Fruit fly (Drosophila melanogaster): ENCODE data around the gene CG8814.

Gene CG8814

dm6 chr2L:2882968-2883702 is 8.4 kb downstream of the CG8814 start:
- TF ChIP-seq noc (tag; optimal IDR thresholded peaks at IDR 0.05): peak; percentile 63

dm6 chr2L:2883703-2884294 is 9.1 kb downstream of the CG8814 start:
- TF ChIP-seq noc (tag; optimal IDR thresholded peaks at IDR 0.05): no peak

- TF ChIP-seq noc (tag; optimal IDR thresholded peaks at IDR 0.05): no peak
These were observed 10.2 kb downstream of the CG8814 start for dm6 chr2L:2884683-2885502.

dm6 chr2L:2885503-2886225 is 11.0 kb downstream of the CG8814 start, which contains the start of the genes NTPase and lilli:
Gene NTPase, minus strand, starts transcription at chr2L:2885850.
Gene lilli, plus strand, starts transcription at chr2L:2885929.
- no peak for TF ChIP-seq noc (tag; optimal IDR thresholded peaks at IDR 0.05)

DNA sequence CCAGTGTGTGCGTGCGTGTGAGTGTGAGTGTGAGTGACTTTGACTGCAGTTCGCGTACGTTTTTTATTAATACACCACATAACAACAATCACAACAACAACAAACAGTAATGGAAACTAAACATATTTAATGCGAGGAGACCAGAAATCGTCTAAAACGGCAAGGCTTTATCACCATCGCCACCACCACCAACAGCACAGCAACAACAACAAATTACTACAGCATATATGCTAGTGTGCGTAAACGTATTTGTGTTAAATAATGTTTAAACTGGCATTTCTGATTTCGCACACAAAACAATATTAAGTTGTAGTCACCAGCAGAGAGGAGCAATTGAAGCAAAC is 11.5 kb downstream of the CG8814 start:
- TF ChIP-seq noc (tag; optimal IDR thresholded peaks at IDR 0.05): no peak

dm6 chr2L:2886613-2887537 is 12.2 kb downstream of the CG8814 start:
- no peak for TF ChIP-seq noc (tag; optimal IDR thresholded peaks at IDR 0.05)

DNA sequence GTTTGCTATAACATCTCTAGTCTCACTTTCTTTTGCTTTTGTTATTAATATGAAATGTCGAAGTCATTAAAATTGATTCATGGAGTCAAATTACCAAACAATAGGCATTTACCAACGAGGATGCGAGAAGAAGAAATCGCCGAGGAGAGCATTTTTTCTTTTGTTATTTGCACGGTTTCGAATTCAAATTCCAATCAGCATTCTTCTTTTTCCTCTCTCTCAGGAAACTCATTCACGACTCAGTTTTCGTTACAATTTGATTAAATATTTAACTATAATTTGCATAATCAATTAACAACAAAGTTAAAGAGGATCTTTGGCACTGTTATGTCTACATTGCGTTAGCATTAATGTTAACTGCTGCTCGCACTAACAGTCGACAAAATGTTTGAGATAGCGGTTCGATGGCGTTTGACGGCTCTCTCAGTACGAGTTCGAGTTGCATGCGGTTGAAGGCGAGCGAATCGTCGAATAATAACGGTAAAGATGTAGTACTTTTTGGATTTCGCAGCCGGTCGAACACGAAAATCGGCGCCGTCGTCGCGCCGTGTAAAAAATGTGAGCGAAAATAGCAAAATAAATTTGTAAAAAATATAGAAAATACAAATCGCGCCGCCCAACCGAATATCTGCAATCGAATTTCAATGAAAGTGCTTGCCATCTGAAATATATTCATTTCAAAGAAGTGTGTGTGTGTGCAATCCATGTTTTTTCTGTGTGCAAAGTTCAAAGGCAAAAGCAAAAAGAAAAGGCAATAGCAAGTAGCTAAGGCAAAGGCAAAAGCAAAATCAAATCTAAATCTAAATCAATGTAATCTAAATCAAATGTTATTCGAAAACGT is 13.3 kb downstream of the CG8814 start:
- no peak for TF ChIP-seq noc (tag; optimal IDR thresholded peaks at IDR 0.05)

DNA sequence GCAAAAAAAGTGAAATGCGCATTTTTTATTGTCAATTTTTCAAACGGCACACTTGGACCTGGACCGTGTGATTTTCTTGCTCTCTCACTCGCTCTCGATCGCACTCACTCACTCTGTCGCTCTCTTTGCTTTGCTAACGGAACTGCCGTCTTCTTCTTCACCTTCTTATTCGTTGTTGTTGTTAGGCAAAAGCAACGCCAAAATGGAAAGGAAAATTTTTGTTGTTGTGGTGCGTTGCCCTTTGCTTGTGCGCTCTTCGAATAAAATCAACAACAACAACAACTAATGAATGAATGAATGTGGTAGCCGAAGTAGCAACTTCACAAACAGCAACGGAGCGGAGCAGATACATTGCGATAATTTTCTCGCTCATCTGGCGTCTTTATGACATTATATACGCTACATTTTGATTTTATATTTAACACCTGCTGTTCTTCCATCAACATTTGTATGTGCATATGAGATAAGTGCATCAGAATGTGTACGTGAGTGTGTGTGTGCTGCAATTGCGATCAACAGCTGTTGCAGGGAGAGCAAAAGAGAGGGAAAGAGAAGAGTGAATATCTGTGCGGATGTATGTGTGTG is 14.3 kb downstream of the CG8814 start:
- peak; percentile 10 for TF ChIP-seq noc (tag; optimal IDR thresholded peaks at IDR 0.05)

dm6 chr2L:2891200-2891599 is 16.5 kb downstream of the CG8814 start:
- no peak for TF ChIP-seq noc (tag; optimal IDR thresholded peaks at IDR 0.05)

DNA sequence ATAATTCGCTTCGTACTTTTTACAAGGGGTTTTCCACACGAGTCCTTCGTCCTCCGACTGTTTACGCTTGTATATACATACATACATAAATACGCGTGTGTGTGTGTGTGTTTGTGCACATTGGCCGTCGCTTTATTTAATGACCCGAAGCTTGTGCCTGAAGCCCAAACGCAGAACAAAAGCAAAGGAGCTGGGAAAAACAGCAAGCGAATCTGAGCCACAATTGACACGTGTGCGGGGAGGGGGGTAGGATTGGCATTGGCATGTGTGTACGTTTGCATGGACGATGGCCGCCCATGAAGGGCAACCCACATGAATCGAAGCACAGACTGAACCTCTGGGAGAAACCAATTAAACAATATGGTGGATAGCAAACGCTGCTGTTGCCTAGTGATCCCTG is 19.7 kb downstream of the CG8814 start:
- no peak for TF ChIP-seq noc (tag; optimal IDR thresholded peaks at IDR 0.05)

DNA sequence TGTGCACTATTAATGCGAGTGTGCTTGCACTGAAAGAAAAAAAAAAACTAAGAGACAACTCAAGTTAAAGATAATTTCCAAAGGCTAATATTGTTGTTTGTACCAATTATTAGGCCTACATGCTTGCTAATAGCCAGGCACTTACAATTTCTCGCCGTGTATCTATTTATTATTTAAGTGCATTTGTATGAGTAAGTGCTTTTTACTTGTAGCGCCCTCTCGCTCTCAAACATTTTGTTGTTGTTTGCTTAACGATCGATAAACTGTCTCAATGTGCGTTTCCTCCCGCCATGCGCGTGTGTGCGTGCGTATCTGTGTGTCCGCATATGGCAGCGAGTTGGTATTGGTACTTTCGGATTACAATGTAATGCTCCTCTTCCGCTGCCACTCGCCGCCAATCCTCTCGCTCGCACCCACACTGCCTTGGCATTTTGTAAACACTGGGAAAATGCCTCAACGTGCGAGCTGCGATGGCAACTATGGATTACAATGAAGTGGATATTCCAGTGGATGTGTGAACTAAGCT is 22.4 kb downstream of the CG8814 start:
- TF ChIP-seq noc (tag; optimal IDR thresholded peaks at IDR 0.05): no peak

- TF ChIP-seq noc (tag; optimal IDR thresholded peaks at IDR 0.05): no peak
These were observed 23.0 kb downstream of the CG8814 start for dm6 chr2L:2897710-2898109.

dm6 chr2L:2898247-2898646 is 23.6 kb downstream of the CG8814 start:
- TF ChIP-seq noc (tag; optimal IDR thresholded peaks at IDR 0.05): no peak
